Fruit fly (Drosophila melanogaster): ENCODE results near the gene CG17233.
A peak's percentile ranks its signal among the peaks of the same experiment; 100 is the strongest.

Gene CG17233

dm6 chr3L:20198138-20198559, 43.6 kb downstream of the CG17233 start, which contains the start of gene CG42674:
TSS of gene CG42674 (minus strand) at chr3L:20198317.
- peak; percentile 72 for TF ChIP-seq Dif (GFP tag; optimal IDR thresholded peaks at IDR 0.05; ENCODE audit: partially characterized antibody)
- TF ChIP-seq dsf (GFP tag; optimal IDR thresholded peaks at IDR 0.05; ENCODE audit: borderline replicate concordance) = no peak
- peak; percentile 11 for TF ChIP-seq br (GFP tag; optimal IDR thresholded peaks at IDR 0.05)
- TF ChIP-seq sage (GFP tag; optimal IDR thresholded peaks at IDR 0.05) = no peak
- TF ChIP-seq Vsx2 (GFP tag; optimal IDR thresholded peaks at IDR 0.05; ENCODE audit: partially characterized antibody) = peak; percentile 6
- no peak for TF ChIP-seq Mio (GFP tag; optimal IDR thresholded peaks at IDR 0.05)
- TF ChIP-seq Rel (GFP tag; optimal IDR thresholded peaks at IDR 0.05) = no peak
- peak; percentile 5 for TF ChIP-seq Rel (tag; optimal IDR thresholded peaks at IDR 0.05)
- TF ChIP-seq tai (GFP tag; optimal IDR thresholded peaks at IDR 0.05) = no peak
- no peak for TF ChIP-seq sv (GFP tag; optimal IDR thresholded peaks at IDR 0.05)
- peak; percentile 18 for TF ChIP-seq fru (GFP tag; optimal IDR thresholded peaks at IDR 0.05)
- no peak for TF ChIP-seq CrebA (GFP tag; optimal IDR thresholded peaks at IDR 0.05; ENCODE audit: borderline replicate concordance)
- no peak for TF ChIP-seq OdsH (GFP tag; optimal IDR thresholded peaks at IDR 0.05)
- no peak for TF ChIP-seq usp (GFP tag; optimal IDR thresholded peaks at IDR 0.05)
- no peak for TF ChIP-seq psq (GFP tag; optimal IDR thresholded peaks at IDR 0.05)
- TF ChIP-seq Sp1 (GFP tag; optimal IDR thresholded peaks at IDR 0.05) = peak; percentile 24
- peak in 1 of 2 experiments; percentile 15 for TF ChIP-seq dl (GFP tag; optimal IDR thresholded peaks at IDR 0.05; ENCODE audit: insufficient read depth in 1 of 2, partially characterized antibody in 2 of 2)
- no peak for TF ChIP-seq rgr (GFP tag; optimal IDR thresholded peaks at IDR 0.05)
- no peak for TF ChIP-seq Hr83 (GFP tag; optimal IDR thresholded peaks at IDR 0.05; ENCODE audit: poor library complexity, severe bottlenecking)
- TF ChIP-seq h (GFP tag; optimal IDR thresholded peaks at IDR 0.05) = peak; percentile 58
- no peak for TF ChIP-seq N (GFP tag; optimal IDR thresholded peaks at IDR 0.05)
- no peak for TF ChIP-seq lola (GFP tag; optimal IDR thresholded peaks at IDR 0.05)
- TF ChIP-seq dmrt93B (GFP tag; optimal IDR thresholded peaks at IDR 0.05) = no peak
- no peak for TF ChIP-seq Dfd (GFP tag; optimal IDR thresholded peaks at IDR 0.05)
- TF ChIP-seq Hr78 (GFP tag; optimal IDR thresholded peaks at IDR 0.05) = no peak

DNA sequence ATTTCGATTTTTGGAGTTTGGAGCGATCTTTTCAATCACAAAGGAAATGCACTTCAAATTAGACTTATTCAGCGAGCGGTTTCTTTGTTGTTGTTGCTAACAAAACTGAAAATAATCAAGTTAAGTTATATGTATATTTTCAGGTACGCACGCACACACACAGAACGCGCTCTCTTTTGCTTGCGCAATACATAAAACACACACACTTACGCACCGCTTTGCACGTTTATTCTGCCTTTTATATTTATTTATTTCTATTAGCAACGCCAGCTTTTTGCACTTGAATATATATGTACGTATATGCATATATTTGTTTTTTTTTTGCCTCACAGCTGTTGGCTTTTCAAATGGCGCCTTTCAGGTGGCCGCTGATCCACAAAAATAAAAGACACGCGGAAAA, 44.0 kb downstream of the CG17233 start:
- TF ChIP-seq br (GFP tag; optimal IDR thresholded peaks at IDR 0.05) = no peak
- no peak for TF ChIP-seq OdsH (GFP tag; optimal IDR thresholded peaks at IDR 0.05)
- no peak for TF ChIP-seq psq (GFP tag; optimal IDR thresholded peaks at IDR 0.05)
- no peak for TF ChIP-seq Hr83 (GFP tag; optimal IDR thresholded peaks at IDR 0.05; ENCODE audit: poor library complexity, severe bottlenecking)
- TF ChIP-seq sage (GFP tag; optimal IDR thresholded peaks at IDR 0.05) = peak; percentile 13

DNA sequence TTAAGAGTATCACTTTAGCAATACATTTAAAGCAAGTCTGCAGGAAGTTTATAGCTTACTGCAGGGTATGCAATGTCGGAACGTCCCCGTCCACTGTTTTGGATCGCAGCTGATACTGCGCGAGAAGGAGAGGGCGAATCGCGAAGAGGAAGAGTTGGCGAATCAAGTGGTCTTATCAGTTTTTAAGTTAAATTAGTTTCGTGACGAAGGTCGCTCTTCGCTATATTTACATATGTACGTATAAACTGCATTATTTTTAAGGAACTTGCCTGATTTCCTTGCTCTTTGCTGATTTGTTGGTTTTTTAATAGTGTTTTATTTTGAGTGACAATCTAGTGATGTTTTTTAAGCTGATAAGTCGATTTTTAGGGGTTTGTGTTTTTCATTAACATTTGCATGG, 44.5 kb downstream of the CG17233 start:
- no peak for TF ChIP-seq usp (GFP tag; optimal IDR thresholded peaks at IDR 0.05)
- no peak for TF ChIP-seq sage (GFP tag; optimal IDR thresholded peaks at IDR 0.05)
- no peak for TF ChIP-seq HLH106 (tag; optimal IDR thresholded peaks at IDR 0.05)
- no peak for TF ChIP-seq Abd-B (GFP tag; optimal IDR thresholded peaks at IDR 0.05)
- no peak for TF ChIP-seq Rel (GFP tag; optimal IDR thresholded peaks at IDR 0.05)
- no peak for TF ChIP-seq Rel (tag; optimal IDR thresholded peaks at IDR 0.05)
- TF ChIP-seq jim (GFP tag; optimal IDR thresholded peaks at IDR 0.05) = no peak
- no peak for TF ChIP-seq foxo (GFP tag; optimal IDR thresholded peaks at IDR 0.05)
- no peak for TF ChIP-seq Sp1 (GFP tag; optimal IDR thresholded peaks at IDR 0.05)
- TF ChIP-seq Hnf4 (GFP tag; optimal IDR thresholded peaks at IDR 0.05) = no peak
- no peak for TF ChIP-seq Mio (GFP tag; optimal IDR thresholded peaks at IDR 0.05)
- TF ChIP-seq CG9705 (GFP tag; optimal IDR thresholded peaks at IDR 0.05) = no peak
- TF ChIP-seq Dfd (GFP tag; optimal IDR thresholded peaks at IDR 0.05) = no peak
- TF ChIP-seq dsf (GFP tag; optimal IDR thresholded peaks at IDR 0.05; ENCODE audit: borderline replicate concordance) = no peak
- TF ChIP-seq dmrt93B (GFP tag; optimal IDR thresholded peaks at IDR 0.05) = no peak
- no peak for TF ChIP-seq psq (GFP tag; optimal IDR thresholded peaks at IDR 0.05)
- no peak for TF ChIP-seq lola (GFP tag; optimal IDR thresholded peaks at IDR 0.05)
- TF ChIP-seq woc (GFP tag; optimal IDR thresholded peaks at IDR 0.05) = no peak

DNA sequence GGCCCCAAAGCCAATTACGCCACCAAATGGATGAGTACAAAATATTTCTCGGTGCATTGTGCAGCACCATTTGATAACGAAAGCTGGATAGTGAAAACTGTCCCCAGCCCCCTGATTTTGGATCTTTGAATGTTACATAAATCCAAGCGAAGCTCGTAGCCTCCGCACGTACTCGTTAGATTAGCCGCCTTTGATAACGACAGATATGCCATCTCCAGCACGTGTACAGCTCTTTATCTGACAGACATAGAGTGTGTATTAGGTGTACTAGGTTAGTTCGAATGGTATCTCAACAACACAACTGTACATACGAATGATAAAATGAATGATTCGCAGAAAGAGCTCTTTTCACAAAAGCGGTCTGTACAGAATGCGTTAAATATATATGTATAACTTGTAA, 45.4 kb downstream of the CG17233 start:
- TF ChIP-seq woc (GFP tag; optimal IDR thresholded peaks at IDR 0.05) (no peak), CG9705 (GFP tag; optimal IDR thresholded peaks at IDR 0.05) (no peak), OdsH (GFP tag; optimal IDR thresholded peaks at IDR 0.05) (no peak), N (GFP tag; optimal IDR thresholded peaks at IDR 0.05) (no peak), br (GFP tag; optimal IDR thresholded peaks at IDR 0.05) (no peak)
